Worm (Caenorhabditis elegans) whole organism, late embryonic: ENCODE data around the gene R09A1.3.

Experiments used
- C08G9.2 ChIP-seq: sonication (generic microtip); optimal IDR thresholded peaks from 2 replicates; lab custom pipeline; 2016; ENCODE audit warnings: mild to moderate bottlenecking, missing genetic modification characterization, moderate library complexity, missing compliant biosample characterization
- C38D4.7 ChIP-seq: fragments of 200-800 bp; sonication (Bioruptor generic); optimal IDR thresholded peaks from 2 replicates; lab custom pipeline; 2018; ENCODE audit warnings: mild to moderate bottlenecking, missing genetic modification characterization, moderate library complexity, missing compliant biosample characterization
- F13H6.1 ChIP-seq: sonication (generic microtip); optimal IDR thresholded peaks from 2 replicates; lab custom pipeline; 2016; ENCODE audit warnings: missing genetic modification characterization, missing compliant biosample characterization
- K02D7.2 ChIP-seq: sonication (generic microtip); optimal IDR thresholded peaks from 2 replicates; lab custom pipeline; 2017; ENCODE audit warnings: mild to moderate bottlenecking, missing genetic modification characterization, missing compliant biosample characterization
- T23F11.4 ChIP-seq: fragments of 200-800 bp; sonication (Bioruptor generic); optimal IDR thresholded peaks from 2 replicates; lab custom pipeline; 2018; ENCODE audit warnings: mild to moderate bottlenecking, missing genetic modification characterization, missing compliant biosample characterization
- Y22D7AL.16 ChIP-seq: sonication (generic microtip); optimal IDR thresholded peaks from 2 replicates; lab custom pipeline; 2016; ENCODE audit warnings: missing genetic modification characterization, missing compliant biosample characterization
- ahr-1 ChIP-seq: sonication (generic microtip); optimal IDR thresholded peaks from 2 replicates; lab custom pipeline; 2016; ENCODE audit warnings: missing genetic modification characterization, missing compliant biosample characterization
- ceh-19 ChIP-seq: fragments of 200-800 bp; sonication (Bioruptor generic); optimal IDR thresholded peaks from 2 replicates; lab custom pipeline; 2018; ENCODE audit warnings: mild to moderate bottlenecking, missing genetic modification characterization, missing compliant biosample characterization
- ceh-34 ChIP-seq: sonication (generic microtip); optimal IDR thresholded peaks from 2 replicates; lab custom pipeline; 2016; ENCODE audit warnings: mild to moderate bottlenecking, missing genetic modification characterization, missing compliant biosample characterization
- ceh-48 ChIP-seq: sonication (generic microtip); optimal IDR thresholded peaks from 2 replicates; lab custom pipeline; 2016; ENCODE audit warnings: missing genetic modification characterization, inconsistent platforms, missing compliant biosample characterization
- ceh-6 ChIP-seq: fragments of 200-800 bp; sonication (Bioruptor generic); optimal IDR thresholded peaks from 2 replicates; lab custom pipeline; 2018; ENCODE audit warnings: mild to moderate bottlenecking, missing genetic modification characterization, missing compliant biosample characterization
- che-1 ChIP-seq: sonication (generic microtip); optimal IDR thresholded peaks from 2 replicates; lab custom pipeline; 2016; ENCODE audit warnings: mild to moderate bottlenecking, missing genetic modification characterization, missing compliant biosample characterization
- dve-1 ChIP-seq: sonication (generic microtip); optimal IDR thresholded peaks from 2 replicates; lab custom pipeline; 2017; ENCODE audit warnings: antibody characterized with exemption, mild to moderate bottlenecking, missing genetic modification characterization, missing compliant biosample characterization
- elt-2 ChIP-seq: sonication (generic microtip); optimal IDR thresholded peaks from 2 replicates; lab custom pipeline; 2016; ENCODE audit warnings: missing genetic modification reagents, missing genetic modification characterization, missing compliant biosample characterization
- elt-4 ChIP-seq: sonication (generic microtip); optimal IDR thresholded peaks from 2 replicates; lab custom pipeline; 2016; ENCODE audit warnings: missing genetic modification characterization, missing compliant biosample characterization
- eyg-1 ChIP-seq: sonication (generic microtip); optimal IDR thresholded peaks from 2 replicates; lab custom pipeline; 2016; ENCODE audit warnings: missing genotype, missing genetic modification characterization, missing compliant biosample characterization
- fkh-6 ChIP-seq: sonication (generic microtip); optimal IDR thresholded peaks from 2 replicates; lab custom pipeline; 2016; ENCODE audit warnings: missing genetic modification characterization, missing compliant biosample characterization
- gmeb-2 ChIP-seq: sonication (generic microtip); optimal IDR thresholded peaks from 2 replicates; lab custom pipeline; 2016; ENCODE audit warnings: missing genetic modification characterization, inconsistent platforms, missing compliant biosample characterization
- hlh-8 ChIP-seq: sonication (generic microtip); optimal IDR thresholded peaks from 2 replicates; lab custom pipeline; 2016; ENCODE audit warnings: missing genotype, missing genetic modification characterization, missing compliant biosample characterization
- madf-2 ChIP-seq: sonication (generic microtip); optimal IDR thresholded peaks from 2 replicates; lab custom pipeline; 2017; ENCODE audit warnings: missing genetic modification characterization, missing compliant biosample characterization
- nfya-1 ChIP-seq: sonication (generic microtip); optimal IDR thresholded peaks from 2 replicates; lab custom pipeline; 2017; ENCODE audit warnings: missing genetic modification characterization, mild to moderate bottlenecking, missing compliant biosample characterization, antibody characterized with exemption, moderate library complexity
- nhr-232 ChIP-seq: sonication (generic microtip); optimal IDR thresholded peaks from 2 replicates; lab custom pipeline; 2016; ENCODE audit warnings: missing genetic modification characterization, missing compliant biosample characterization
- odd-2 ChIP-seq: sonication (generic microtip); optimal IDR thresholded peaks from 2 replicates; lab custom pipeline; 2017; ENCODE audit warnings: antibody characterized with exemption, mild to moderate bottlenecking, missing genetic modification characterization, missing compliant biosample characterization
- pat-9 ChIP-seq: fragments of 200-800 bp; sonication (Bioruptor generic); optimal IDR thresholded peaks from 2 replicates; lab custom pipeline; 2018; ENCODE audit warnings: mild to moderate bottlenecking, missing genetic modification characterization, moderate library complexity, missing compliant biosample characterization
- pax-1 ChIP-seq: fragments of 150-350 bp; optimal IDR thresholded peaks from 2 replicates; lab custom pipeline; 2014; ENCODE audit warnings: missing biosample characterization, missing genetic modification characterization
- pha-2 ChIP-seq: sonication (generic microtip); optimal IDR thresholded peaks from 2 replicates; lab custom pipeline; 2017; ENCODE audit warnings: mild to moderate bottlenecking, missing genetic modification characterization, missing compliant biosample characterization
- pha-4 ChIP-seq: fragments of 150-350 bp; optimal IDR thresholded peaks from 2 replicates; lab custom pipeline; 2018; ENCODE audit warnings: missing biosample characterization, missing genetic modification reagents, missing genetic modification characterization
- ref-2 ChIP-seq: sonication (generic microtip); optimal IDR thresholded peaks from 2 replicates; lab custom pipeline; 2016; ENCODE audit warnings: missing genetic modification characterization, missing compliant biosample characterization
- rnt-1 ChIP-seq: sonication (generic microtip); optimal IDR thresholded peaks from 2 replicates; lab custom pipeline; 2016; ENCODE audit warnings: missing genetic modification characterization, missing compliant biosample characterization
- sdc-2 ChIP-seq: sonication (generic microtip); optimal IDR thresholded peaks from 2 replicates; lab custom pipeline; 2016; ENCODE audit warnings: missing genotype, missing genetic modification characterization, missing compliant biosample characterization
- sox-4 ChIP-seq: sonication (generic microtip); optimal IDR thresholded peaks from 2 replicates; lab custom pipeline; 2017; ENCODE audit warnings: mild to moderate bottlenecking, missing genetic modification characterization, inconsistent platforms, missing compliant biosample characterization
- syd-9 ChIP-seq: sonication (generic microtip); optimal IDR thresholded peaks from 2 replicates; lab custom pipeline; 2016; ENCODE audit warnings: mild to moderate bottlenecking, missing genetic modification characterization, moderate library complexity, missing compliant biosample characterization
- tbx-2 ChIP-seq: sonication (generic microtip); optimal IDR thresholded peaks from 2 replicates; lab custom pipeline; 2016; ENCODE audit warnings: missing genetic modification characterization, missing compliant biosample characterization
- tbx-7 ChIP-seq: sonication (generic microtip); optimal IDR thresholded peaks from 2 replicates; lab custom pipeline; 2016; ENCODE audit warnings: missing genotype, missing genetic modification characterization, missing compliant biosample characterization
- unc-3 ChIP-seq, 2 experiments: fragments of 200-800 bp in 1 of 2; sonication (Bioruptor generic) in 1 of 2; sonication (generic microtip) in 1 of 2; conservative IDR thresholded peaks in 1 of 2; optimal IDR thresholded peaks in 1 of 2; 2 replicates each; pipeline versions ENCODE4 v1.3.6 to Lab custom; 2016 to 2022; ENCODE audit warnings: missing compliant biosample characterization in 2 of 2, missing genetic modification characterization in 2 of 2, missing genetic modification reagents in 1 of 2
- zip-5 ChIP-seq: sonication (generic microtip); optimal IDR thresholded peaks from 2 replicates; lab custom pipeline; 2016; ENCODE audit warnings: missing genetic modification characterization, missing compliant biosample characterization
- ztf-16 ChIP-seq: sonication (generic microtip); optimal IDR thresholded peaks from 2 replicates; lab custom pipeline; 2017; ENCODE audit warnings: missing genetic modification characterization, missing compliant biosample characterization

The R09A1.3 gene

ce11 chrV:1017196-1017595 is 9.7 kb downstream of the R09A1.3 start:
- TF ChIP-seq ahr-1 (no peak), nfya-1 (tag; lab: Kevin White, UChicago) (peak; percentile 76), nhr-232 (tag; lab: Kevin White, UChicago) (no peak), gmeb-2 (tag; lab: Kevin White, UChicago) (no peak), C38D4.7 (GFP tag; lab: Kevin White, UChicago) (no peak), unc-3 (GFP tag; conservative IDR thresholded peaks at IDR 0.05; lab: Robert Waterston, UW) (no peak), unc-3 (tag; optimal IDR thresholded peaks at IDR 0.05; lab: Kevin White, UChicago) (no peak), elt-2 (tag; lab: Kevin White, UChicago) (no peak)
- TF ChIP-seq, all 69 proteins: peak for 1

ce11 chrV:1015194-1015593 is 11.7 kb downstream of the R09A1.3 start:
- TF ChIP-seq K02D7.2 (tag; lab: Kevin White, UChicago) = no peak
- peak; percentile 93 for TF ChIP-seq nfya-1 (tag; lab: Kevin White, UChicago)
- no peak for TF ChIP-seq elt-4 (tag; lab: Kevin White, UChicago)
- no peak for TF ChIP-seq che-1 (tag; lab: Kevin White, UChicago)
- TF ChIP-seq ceh-19 (GFP tag; lab: Kevin White, UChicago) = no peak
- no peak for TF ChIP-seq sdc-2 (tag; lab: Kevin White, UChicago)

- TF ChIP-seq C08G9.2 (tag; lab: Kevin White, UChicago) (no peak), dve-1 (tag; lab: Kevin White, UChicago) (no peak), madf-2 (tag; lab: Kevin White, UChicago) (no peak), che-1 (tag; lab: Kevin White, UChicago) (no peak), zip-5 (tag; lab: Kevin White, UChicago) (no peak), nfya-1 (tag; lab: Kevin White, UChicago) (no peak), odd-2 (tag; lab: Kevin White, UChicago) (no peak), hlh-8 (tag; lab: Kevin White, UChicago) (no peak), pha-4 (no peak), elt-4 (tag; lab: Kevin White, UChicago) (no peak), tbx-2 (tag; lab: Kevin White, UChicago) (no peak), elt-2 (tag; lab: Kevin White, UChicago) (no peak), sox-4 (tag; lab: Kevin White, UChicago) (no peak), ceh-34 (tag; lab: Kevin White, UChicago) (no peak), pha-2 (tag; lab: Kevin White, UChicago) (no peak), ceh-6 (GFP tag; lab: Kevin White, UChicago) (no peak)
Measured at ce11 chrV:1013637-1014036, 13.2 kb downstream of the R09A1.3 start.

ce11 chrV:1009037-1009436 is 17.8 kb downstream of the R09A1.3 start:
- TF ChIP-seq tbx-7 (tag; lab: Kevin White, UChicago) (no peak), ceh-48 (no peak), elt-4 (tag; lab: Kevin White, UChicago) (no peak), rnt-1 (no peak), eyg-1 (tag; lab: Kevin White, UChicago) (no peak), pax-1 (tag; lab: Kevin White, UChicago) (no peak), C08G9.2 (tag; lab: Kevin White, UChicago) (no peak), T23F11.4 (GFP tag; lab: Kevin White, UChicago) (no peak), Y22D7AL.16 (tag; lab: Kevin White, UChicago) (no peak), ref-2 (tag; lab: Kevin White, UChicago) (no peak), F13H6.1 (no peak), pat-9 (tag; lab: Kevin White, UChicago) (no peak), syd-9 (tag; lab: Kevin White, UChicago) (no peak), fkh-6 (tag; lab: Kevin White, UChicago) (no peak), ceh-34 (tag; lab: Kevin White, UChicago) (no peak), nhr-232 (tag; lab: Kevin White, UChicago) (no peak), ztf-16 (tag; lab: Kevin White, UChicago) (no peak)
- TF ChIP-seq, all 69 proteins: peak for 0
